Worm (Caenorhabditis elegans) whole organism, early embryonic: ENCODE measurements around the gene mrpl-35.

Source experiments
- ama-1 ChIP-seq: fragments of 150-350 bp; optimal IDR thresholded peaks from 2 replicates; lab custom pipeline; 2014
- hmbx-1 ChIP-seq: sonication (generic microtip); optimal IDR thresholded peaks from 2 replicates; lab custom pipeline; 2016; ENCODE audit warnings: mild to moderate bottlenecking, missing genetic modification characterization, missing compliant biosample characterization
- tra-4 ChIP-seq: sonication (generic microtip); optimal IDR thresholded peaks from 2 replicates; lab custom pipeline; 2017; ENCODE audit warnings: missing genetic modification characterization, missing compliant biosample characterization

- TF ChIP-seq ama-1 (lab: Kevin White, UChicago) (no peak), hmbx-1 (tag; lab: Kevin White, UChicago) (no peak), tra-4 (no peak)
Observed at ce11 chrIII:3488224-3488623, 21.8 kb upstream of the mrpl-35 start, which contains the start of gene C34C12.7.
